Worm (Caenorhabditis elegans): Measurements from ENCODE around the gene rol-8.

ce11 chrII:7558864-7559263 is 15.0 kb downstream of the rol-8 start:
- no peak for TF ChIP-seq ces-1 (GFP tag; optimal IDR thresholded peaks at IDR 0.05)
- TF ChIP-seq ztf-11 (tag; optimal IDR thresholded peaks at IDR 0.05), result no peak
- TF ChIP-seq snpc-4 (tag; optimal IDR thresholded peaks at IDR 0.05), result no peak
- TF ChIP-seq nhr-237 (tag; optimal IDR thresholded peaks at IDR 0.05), result no peak
- no peak for TF ChIP-seq lsy-2 (tag; optimal IDR thresholded peaks at IDR 0.05)
- TF ChIP-seq nhr-12 (tag; optimal IDR thresholded peaks at IDR 0.05), result no peak
- TF ChIP-seq mab-5 (tag; optimal IDR thresholded peaks at IDR 0.05), result no peak
- no peak for TF ChIP-seq unc-120 (tag; optimal IDR thresholded peaks at IDR 0.05; ENCODE audit: poor library complexity, severe bottlenecking)
- no peak for TF ChIP-seq hlh-1 (tag; optimal IDR thresholded peaks at IDR 0.05)
